Fruit fly (Drosophila melanogaster): ENCODE measurements around the gene prd1.

- no peak for TF ChIP-seq CG7045 (GFP tag; optimal IDR thresholded peaks at IDR 0.05)
- TF ChIP-seq cic (GFP tag; optimal IDR thresholded peaks at IDR 0.05) = no peak
- no peak for TF ChIP-seq CG5204 (GFP tag; optimal IDR thresholded peaks at IDR 0.05)
Measured at dm6 chr3R:11807641-11808040, 20.8 kb upstream of the prd1 start.
